Worm (Caenorhabditis elegans) whole organism, early embryonic: ENCODE measurements around the gene nhr-26.

ENCODE experiments used
- B0310.2 ChIP-seq: sonication (generic microtip); optimal IDR thresholded peaks from 2 replicates; lab custom pipeline; 2016; ENCODE audit warnings: mild to moderate bottlenecking, missing genetic modification characterization, missing compliant biosample characterization
- F13C5.2 ChIP-seq: sonication (generic microtip); optimal IDR thresholded peaks from 2 replicates; lab custom pipeline; 2017; ENCODE audit warnings: mild to moderate bottlenecking, missing genetic modification characterization, inconsistent platforms, missing compliant biosample characterization
- aly-1 ChIP-seq: sonication (generic microtip); optimal IDR thresholded peaks from 2 replicates; lab custom pipeline; 2016; ENCODE audit warnings: missing genetic modification characterization, missing compliant biosample characterization
- ama-1 ChIP-seq: fragments of 150-350 bp; optimal IDR thresholded peaks from 2 replicates; lab custom pipeline; 2014
- ceh-13 ChIP-seq: fragments of 200-800 bp; sonication (Bioruptor generic); optimal IDR thresholded peaks from 2 replicates; lab custom pipeline; 2018; ENCODE audit warnings: mild to moderate bottlenecking, missing genetic modification characterization, missing compliant biosample characterization
- ceh-36 ChIP-seq: sonication (generic microtip); optimal IDR thresholded peaks from 2 replicates; lab custom pipeline; 2016; ENCODE audit warnings: missing genetic modification characterization, inconsistent platforms, missing compliant biosample characterization
- ets-7 ChIP-seq: sonication (generic microtip); optimal IDR thresholded peaks from 2 replicates; lab custom pipeline; 2016; ENCODE audit warnings: missing genotype, missing genetic modification characterization, missing compliant biosample characterization
- flt-1 ChIP-seq: fragments of 200-800 bp; sonication (Bioruptor generic); IDR thresholded peaks from 2 replicates; pipeline ENCODE4 v1.3.6; 2022; ENCODE audit warnings: missing genetic modification characterization, missing compliant biosample characterization
- hmbx-1 ChIP-seq: sonication (generic microtip); optimal IDR thresholded peaks from 2 replicates; lab custom pipeline; 2016; ENCODE audit warnings: mild to moderate bottlenecking, missing genetic modification characterization, missing compliant biosample characterization
- hmg-4 ChIP-seq: fragments of 200-800 bp; sonication (Bioruptor generic); optimal IDR thresholded peaks from 2 replicates; lab custom pipeline; 2018; ENCODE audit warnings: mild to moderate bottlenecking, missing genetic modification characterization, missing compliant biosample characterization
- hnd-1 ChIP-seq: sonication (generic microtip); optimal IDR thresholded peaks from 2 replicates; lab custom pipeline; 2016; ENCODE audit warnings: missing genetic modification characterization, missing compliant biosample characterization
- pes-1 ChIP-seq: fragments of 200-800 bp; sonication (Bioruptor generic); IDR thresholded peaks from 2 replicates; pipeline ENCODE4 v1.3.6; 2022; ENCODE audit warnings: missing genetic modification reagents, missing genetic modification characterization, missing compliant biosample characterization
- scrt-1 ChIP-seq: fragments of 200-800 bp; sonication (Bioruptor generic); IDR thresholded peaks from 2 replicates; pipeline ENCODE4 v1.3.6; 2022; ENCODE audit warnings: missing genetic modification characterization, missing compliant biosample characterization
- sea-1 ChIP-seq: fragments of 200-800 bp; sonication (Bioruptor generic); conservative IDR thresholded peaks from 2 replicates; pipeline ENCODE4 v1.3.6; 2022; ENCODE audit warnings: missing genetic modification characterization, missing compliant biosample characterization
- tbx-11 ChIP-seq: fragments of 200-800 bp; sonication (Bioruptor generic); IDR thresholded peaks from 2 replicates; pipeline ENCODE4 v1.3.6; 2022; ENCODE audit warnings: missing genetic modification characterization, missing compliant biosample characterization
- tbx-37 ChIP-seq: fragments of 200-800 bp; sonication (Bioruptor generic); conservative IDR thresholded peaks from 2 replicates; pipeline ENCODE4 v1.3.6; 2022; ENCODE audit warnings: missing genetic modification reagents, missing genetic modification characterization, missing compliant biosample characterization
- tra-4 ChIP-seq: sonication (generic microtip); optimal IDR thresholded peaks from 2 replicates; lab custom pipeline; 2017; ENCODE audit warnings: missing genetic modification characterization, missing compliant biosample characterization

nhr-26 gene

ce11 chrX:12713014-12713413 lies 12.7 kb upstream of the nhr-26 start:
- TF ChIP-seq ceh-13 (GFP tag; lab: Kevin White, UChicago): no peak
- no peak for TF ChIP-seq aly-1
- no peak for TF ChIP-seq hmg-4 (GFP tag; lab: Kevin White, UChicago)
- TF ChIP-seq scrt-1 (GFP tag; lab: Robert Waterston, UW): no peak
- no peak for TF ChIP-seq tra-4
- TF ChIP-seq flt-1: no peak
- TF ChIP-seq F13C5.2: no peak
- no peak for TF ChIP-seq pes-1 (GFP tag; lab: Robert Waterston, UW)
- no peak for TF ChIP-seq tbx-37 (GFP tag; lab: Robert Waterston, UW)
- no peak for TF ChIP-seq ama-1 (lab: Kevin White, UChicago)
- no peak for TF ChIP-seq ceh-36
- no peak for TF ChIP-seq ets-7 (tag; lab: Kevin White, UChicago)
- no peak for TF ChIP-seq B0310.2 (tag; lab: Kevin White, UChicago)
- TF ChIP-seq tbx-11 (GFP tag; lab: Robert Waterston, UW): no peak
- no peak for TF ChIP-seq hmbx-1 (tag; lab: Kevin White, UChicago)
- TF ChIP-seq sea-1 (GFP tag; lab: Robert Waterston, UW): no peak

DNA sequence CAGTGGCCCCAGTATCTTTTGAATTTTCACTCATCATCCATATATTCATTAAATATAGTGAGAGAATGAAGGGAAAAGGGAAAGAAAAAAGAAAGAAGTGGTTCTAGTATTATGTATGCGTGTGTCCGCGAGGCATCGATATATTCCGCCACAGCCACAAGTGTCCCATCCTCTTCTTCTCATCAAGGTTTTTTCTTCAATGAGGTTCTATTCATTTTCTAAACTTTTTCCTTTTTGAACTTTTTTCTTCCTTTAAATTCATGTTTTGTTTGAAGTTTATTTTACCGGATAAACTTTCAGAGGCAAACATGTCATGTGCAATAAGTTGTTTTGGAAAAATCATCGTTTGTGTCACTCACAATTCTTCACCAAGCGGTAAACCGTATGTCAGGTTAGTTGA lies 12.1 kb upstream of the nhr-26 start, which contains the start of gene rgs-2:
Gene rgs-2 (plus strand): TSS at position 301 of the 400 bp plus-strand sequence.
- TF ChIP-seq tbx-37 (GFP tag; lab: Robert Waterston, UW): no peak
- no peak for TF ChIP-seq B0310.2 (tag; lab: Kevin White, UChicago)
- no peak for TF ChIP-seq tra-4
- no peak for TF ChIP-seq sea-1 (GFP tag; lab: Robert Waterston, UW)
- no peak for TF ChIP-seq F13C5.2
- no peak for TF ChIP-seq hmbx-1 (tag; lab: Kevin White, UChicago)
- TF ChIP-seq hnd-1 (tag; lab: Kevin White, UChicago): no peak
- no peak for TF ChIP-seq pes-1 (GFP tag; lab: Robert Waterston, UW)
- TF ChIP-seq ama-1 (lab: Kevin White, UChicago): no peak
- TF ChIP-seq scrt-1 (GFP tag; lab: Robert Waterston, UW): no peak
- TF ChIP-seq hmg-4 (GFP tag; lab: Kevin White, UChicago): no peak
- TF ChIP-seq ceh-36: no peak
- TF ChIP-seq aly-1: no peak
- TF ChIP-seq tbx-11 (GFP tag; lab: Robert Waterston, UW): no peak
- no peak for TF ChIP-seq flt-1
- TF ChIP-seq ets-7 (tag; lab: Kevin White, UChicago): no peak
- TF ChIP-seq ceh-13 (GFP tag; lab: Kevin White, UChicago): no peak

ce11 chrX:12704721-12705120 lies 4.5 kb upstream of the nhr-26 start, which contains the start of gene nhr-272:
TSS of gene nhr-272 (minus strand) at chrX:12704821.
- TF ChIP-seq F13C5.2: no peak
- TF ChIP-seq B0310.2 (tag; lab: Kevin White, UChicago): no peak
- TF ChIP-seq pes-1 (GFP tag; lab: Robert Waterston, UW): no peak
- no peak for TF ChIP-seq ceh-36
- no peak for TF ChIP-seq aly-1
- TF ChIP-seq ama-1 (lab: Kevin White, UChicago): no peak
- no peak for TF ChIP-seq hmbx-1 (tag; lab: Kevin White, UChicago)

DNA sequence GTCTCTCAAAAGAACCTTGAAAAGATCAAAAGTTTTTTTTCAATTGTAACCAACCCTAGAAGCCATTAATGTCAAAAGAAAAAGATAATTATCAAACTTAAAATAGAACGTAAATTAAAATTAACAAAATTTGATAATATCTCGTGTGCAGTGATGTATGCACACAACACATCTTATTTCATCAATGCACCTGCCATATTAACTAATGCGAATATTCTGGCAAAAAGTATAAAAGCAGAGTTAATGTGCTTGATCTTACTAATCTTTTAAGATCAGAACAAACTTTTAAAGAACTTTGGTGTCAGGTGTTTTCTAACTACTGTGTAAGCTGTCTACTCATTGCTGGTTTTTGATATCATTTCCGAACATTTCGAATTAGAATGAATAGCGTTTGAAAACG lies 2.4 kb upstream of the nhr-26 start:
- TF ChIP-seq sea-1 (GFP tag; lab: Robert Waterston, UW) (no peak), hmg-4 (GFP tag; lab: Kevin White, UChicago) (no peak), pes-1 (GFP tag; lab: Robert Waterston, UW) (no peak), ets-7 (tag; lab: Kevin White, UChicago) (no peak), scrt-1 (GFP tag; lab: Robert Waterston, UW) (no peak), aly-1 (no peak), tra-4 (no peak), B0310.2 (tag; lab: Kevin White, UChicago) (no peak), tbx-37 (GFP tag; lab: Robert Waterston, UW) (no peak), ceh-36 (no peak), hmbx-1 (tag; lab: Kevin White, UChicago) (no peak), F13C5.2 (no peak), flt-1 (no peak), ama-1 (lab: Kevin White, UChicago) (no peak), hnd-1 (tag; lab: Kevin White, UChicago) (no peak)

DNA sequence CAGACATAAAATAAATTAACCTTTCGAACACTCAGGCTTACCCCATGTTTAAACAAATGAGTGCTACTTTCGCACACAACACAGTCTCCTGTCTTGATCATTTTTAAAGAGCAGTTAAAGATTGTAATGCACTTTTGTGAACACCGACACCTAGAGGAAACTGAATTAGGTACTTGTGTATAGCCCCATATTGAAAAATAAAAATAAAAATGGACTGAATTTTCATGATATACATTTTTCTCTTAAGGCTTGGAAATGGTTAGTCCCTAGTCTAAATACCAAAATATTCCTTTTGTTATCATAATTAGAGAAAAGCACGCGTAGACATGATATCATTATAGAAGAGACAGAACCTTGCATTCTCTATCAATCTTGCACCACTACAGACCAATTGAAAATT lies 1.7 kb upstream of the nhr-26 start, which contains the start of gene nhr-214:
Gene nhr-214 (minus strand): TSS at position 101 of the 400 bp plus-strand sequence.
- TF ChIP-seq ceh-36 (no peak), tbx-11 (GFP tag; lab: Robert Waterston, UW) (no peak), flt-1 (no peak), ets-7 (tag; lab: Kevin White, UChicago) (no peak), ama-1 (lab: Kevin White, UChicago) (no peak)

ce11 chrX:12693150-12693589 lies 7.1 kb downstream of the nhr-26 start:
- peak; percentile 66 for TF ChIP-seq aly-1
- TF ChIP-seq scrt-1 (GFP tag; lab: Robert Waterston, UW): peak; percentile 37; the same call in 1 of the 2 replicates
- TF ChIP-seq B0310.2 (tag; lab: Kevin White, UChicago): peak; percentile 61
- TF ChIP-seq tra-4: no peak
- peak; percentile 1 for TF ChIP-seq ceh-13 (GFP tag; lab: Kevin White, UChicago)
- no peak for TF ChIP-seq ets-7 (tag; lab: Kevin White, UChicago)
- TF ChIP-seq tbx-37 (GFP tag; lab: Robert Waterston, UW): 0 out of 2 replicates have a peak, but pooled peaks have one; percentile 8
- no peak for TF ChIP-seq hmbx-1 (tag; lab: Kevin White, UChicago)
- TF ChIP-seq F13C5.2: no peak
- peak; percentile 89 for TF ChIP-seq ama-1 (lab: Kevin White, UChicago)
- no peak for TF ChIP-seq ceh-36
- TF ChIP-seq pes-1 (GFP tag; lab: Robert Waterston, UW): no peak; the same call in none of the 2 replicates
- peak; percentile 31; the same call in 1 of the 2 replicates for TF ChIP-seq flt-1
- 0 out of 2 replicates have a peak, but pooled peaks have one; percentile 31 for TF ChIP-seq tbx-11 (GFP tag; lab: Robert Waterston, UW)
- TF ChIP-seq hnd-1 (tag; lab: Kevin White, UChicago): no peak
- no peak for TF ChIP-seq hmg-4 (GFP tag; lab: Kevin White, UChicago)

DNA sequence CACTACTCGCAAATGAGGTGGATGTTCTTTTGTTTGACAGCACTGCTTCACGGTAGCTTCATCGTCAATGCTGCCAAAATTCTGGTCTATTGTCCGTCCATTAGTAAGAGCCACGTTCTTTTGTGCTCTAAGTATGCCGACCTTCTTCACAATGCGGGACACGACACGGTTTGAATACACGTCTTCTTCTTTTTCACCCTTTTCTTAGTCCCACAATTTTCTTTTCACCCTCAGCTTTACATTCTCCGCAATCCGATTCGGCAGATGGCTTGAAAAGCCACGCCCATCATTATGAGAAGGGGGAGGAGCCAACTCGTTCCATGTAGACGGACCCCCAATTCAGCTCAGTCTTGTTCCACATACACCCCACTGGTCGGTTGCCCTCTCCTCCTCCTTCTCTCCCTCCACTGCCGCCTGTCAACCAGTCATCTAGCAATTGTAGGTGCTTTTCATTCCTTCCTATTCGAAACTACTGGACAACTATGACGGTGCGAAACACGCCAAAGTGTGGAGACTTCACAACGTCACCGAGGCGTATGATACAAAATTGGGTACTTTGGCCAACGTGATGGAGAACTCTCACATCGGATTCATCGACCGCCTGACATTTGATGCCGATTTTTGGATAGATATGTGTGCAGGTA lies 8.4 kb downstream of the nhr-26 start:
- TF ChIP-seq pes-1 (GFP tag; lab: Robert Waterston, UW) (peak; percentile 18; the same call in 1 of the 2 replicates), hmg-4 (GFP tag; lab: Kevin White, UChicago) (peak; percentile 66), hmbx-1 (tag; lab: Kevin White, UChicago) (no peak), tbx-11 (GFP tag; lab: Robert Waterston, UW) (0 out of 2 replicates have a peak, but pooled peaks have one; percentile 34), F13C5.2 (peak; percentile 63), aly-1 (peak; percentile 71), ama-1 (lab: Kevin White, UChicago) (peak; percentile 96), sea-1 (GFP tag; lab: Robert Waterston, UW) (no peak), scrt-1 (GFP tag; lab: Robert Waterston, UW) (0 out of 2 replicates have a peak, but pooled peaks have one; percentile 39)
